Worm (Caenorhabditis elegans) whole organism, L3 larva: Measurements from ENCODE around the gene Y43F8B.25.

Experiments used
- R02D3.7 ChIP-seq: fragments of 150-350 bp; optimal IDR thresholded peaks from 2 replicates; lab custom pipeline; 2014; ENCODE audit warnings: missing biosample characterization, missing genetic modification characterization
- aly-2 ChIP-seq: fragments of 150-350 bp; optimal IDR thresholded peaks from 2 replicates; lab custom pipeline; 2014; ENCODE audit warnings: missing biosample characterization, missing genetic modification characterization
- ceh-16 ChIP-seq: sonication (generic microtip); optimal IDR thresholded peaks from 2 replicates; lab custom pipeline; 2017; ENCODE audit warnings: missing biosample characterization, missing genetic modification characterization
- ceh-9 ChIP-seq: sonication (generic microtip); optimal IDR thresholded peaks from 2 replicates; lab custom pipeline; 2018; ENCODE audit warnings: missing biosample characterization, missing genetic modification characterization
- daf-12 ChIP-seq: fragments of 150-350 bp; optimal IDR thresholded peaks from 2 replicates; lab custom pipeline; 2014; ENCODE audit warnings: missing biosample characterization, missing genetic modification reagents, missing genetic modification characterization
- egl-27 ChIP-seq: sonication (generic microtip); optimal IDR thresholded peaks from 4 replicates; lab custom pipeline; 2017; ENCODE audit warnings: missing biosample characterization, missing genetic modification reagents, missing genetic modification characterization
- egl-5 ChIP-seq: fragments of 150-350 bp; optimal IDR thresholded peaks from 2 replicates; lab custom pipeline; 2017; ENCODE audit warnings: missing biosample characterization, missing genetic modification reagents, missing genetic modification characterization, inconsistent platforms
- elt-2 ChIP-seq: sonication (generic microtip); optimal IDR thresholded peaks from 2 replicates; lab custom pipeline; 2016; ENCODE audit warnings: missing genetic modification reagents, mild to moderate bottlenecking, missing genetic modification characterization, missing compliant biosample characterization
- fos-1 ChIP-seq: fragments of 150-350 bp; optimal IDR thresholded peaks from 2 replicates; lab custom pipeline; 2014; ENCODE audit warnings: missing biosample characterization, missing genetic modification characterization
- lin-15B ChIP-seq: fragments of 150-350 bp; optimal IDR thresholded peaks from 2 replicates; lab custom pipeline; 2014; ENCODE audit warnings: missing biosample characterization, missing genetic modification characterization
- lin-39 ChIP-seq: fragments of 150-350 bp; optimal IDR thresholded peaks from 2 replicates; lab custom pipeline; 2018; ENCODE audit warnings: missing biosample characterization, missing genetic modification reagents, missing genetic modification characterization
- lsy-12 ChIP-seq: sonication (generic microtip); optimal IDR thresholded peaks from 2 replicates; lab custom pipeline; 2016; ENCODE audit warnings: mild to moderate bottlenecking, missing genetic modification characterization, missing compliant biosample characterization
- mdl-1 ChIP-seq: fragments of 150-350 bp; optimal IDR thresholded peaks from 2 replicates; lab custom pipeline; 2014; ENCODE audit warnings: missing biosample characterization, missing genetic modification characterization
- nfya-1 ChIP-seq: sonication (generic microtip); optimal IDR thresholded peaks from 2 replicates; lab custom pipeline; 2017; ENCODE audit warnings: missing genetic modification characterization, mild to moderate bottlenecking, missing compliant biosample characterization, antibody characterized with exemption, moderate library complexity; ENCODE audit not compliant: insufficient read depth
- nhr-11 ChIP-seq: fragments of 150-350 bp; optimal IDR thresholded peaks from 2 replicates; lab custom pipeline; 2014; ENCODE audit warnings: missing biosample characterization, missing genetic modification characterization
- nhr-12 ChIP-seq: fragments of 150-350 bp; optimal IDR thresholded peaks from 2 replicates; lab custom pipeline; 2014; ENCODE audit warnings: missing biosample characterization, missing genetic modification characterization
- nhr-237 ChIP-seq: fragments of 150-350 bp; optimal IDR thresholded peaks from 2 replicates; lab custom pipeline; 2014; ENCODE audit warnings: missing biosample characterization, missing genetic modification characterization
- nhr-76 ChIP-seq: fragments of 150-350 bp; sonication (generic microtip); optimal IDR thresholded peaks from 5 replicates; lab custom pipeline; 2014; ENCODE audit warnings: missing biosample characterization, missing genetic modification characterization
- pqm-1 ChIP-seq: fragments of 150-350 bp; optimal IDR thresholded peaks from 2 replicates; lab custom pipeline; 2017; ENCODE audit warnings: missing biosample characterization, missing genetic modification characterization, inconsistent platforms
- unc-39 ChIP-seq: sonication (generic microtip); optimal IDR thresholded peaks from 4 replicates; lab custom pipeline; 2017; ENCODE audit warnings: missing biosample characterization, missing genetic modification characterization
- zag-1 ChIP-seq: fragments of 150-350 bp; optimal IDR thresholded peaks from 2 replicates; lab custom pipeline; 2014; ENCODE audit warnings: missing biosample characterization, missing genetic modification characterization
- ztf-11 ChIP-seq: fragments of 150-350 bp; optimal IDR thresholded peaks from 2 replicates; lab custom pipeline; 2014; ENCODE audit warnings: missing biosample characterization, missing genetic modification characterization
- ztf-4 ChIP-seq: fragments of 150-350 bp; optimal IDR thresholded peaks from 2 replicates; lab custom pipeline; 2014; ENCODE audit warnings: missing biosample characterization, missing genetic modification characterization

The Y43F8B.25 gene

ce11 chrV:19436307-19436706 is 26.4 kb upstream of the Y43F8B.25 start, which contains the start of gene C25F9.14:
Gene C25F9.14, plus strand, starts transcription at chrV:19436484.
- TF ChIP-seq ztf-4 = no peak
- no peak for TF ChIP-seq mdl-1 (tag; lab: Kevin White, UChicago)
- no peak for TF ChIP-seq nhr-12
- peak; percentile 49 for TF ChIP-seq elt-2 (tag; lab: Kevin White, UChicago)

DNA sequence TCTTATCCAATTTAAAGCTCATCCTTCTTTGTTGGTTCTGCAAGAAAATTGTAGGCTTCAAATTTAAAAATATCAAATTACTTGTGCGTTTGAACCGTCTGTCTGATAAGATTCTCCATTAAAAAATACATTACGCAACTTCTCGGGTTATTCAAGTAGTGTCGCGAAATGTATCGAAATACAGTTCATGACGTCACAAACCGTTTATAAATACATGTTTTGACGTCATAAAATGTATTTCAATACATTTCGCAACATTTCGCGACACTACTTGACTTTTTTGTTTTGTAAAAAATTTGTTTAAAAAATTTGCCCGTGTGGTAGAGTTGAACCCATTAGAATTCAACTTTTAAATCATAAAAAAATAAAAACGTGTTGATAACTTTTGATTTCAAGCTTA is 19.1 kb upstream of the Y43F8B.25 start:
- TF ChIP-seq elt-2 (tag; lab: Kevin White, UChicago) (peak; percentile 30), lin-39 (tag; lab: Kevin White, UChicago) (no peak)
- TF ChIP-seq, all 47 proteins: peak for 1

ce11 chrV:19445442-19445841 is 17.3 kb upstream of the Y43F8B.25 start, which contains the start of gene M04C3.1:
Gene M04C3.1, minus strand, starts transcription at chrV:19445605.
- TF ChIP-seq elt-2 (tag; lab: Kevin White, UChicago) (peak; percentile 67), lin-15B (tag; lab: Kevin White, UChicago) (no peak), daf-12 (tag; lab: Kevin White, UChicago) (no peak), ztf-11 (tag; lab: Kevin White, UChicago) (no peak), pqm-1 (tag; lab: Kevin White, UChicago) (peak; percentile 24)

ce11 chrV:19448805-19449204 is 13.9 kb upstream of the Y43F8B.25 start, which contains the start of gene M04C3.2:
Gene M04C3.2, minus strand, starts transcription at chrV:19448905.
- no peak for TF ChIP-seq zag-1 (tag; lab: Kevin White, UChicago)

DNA sequence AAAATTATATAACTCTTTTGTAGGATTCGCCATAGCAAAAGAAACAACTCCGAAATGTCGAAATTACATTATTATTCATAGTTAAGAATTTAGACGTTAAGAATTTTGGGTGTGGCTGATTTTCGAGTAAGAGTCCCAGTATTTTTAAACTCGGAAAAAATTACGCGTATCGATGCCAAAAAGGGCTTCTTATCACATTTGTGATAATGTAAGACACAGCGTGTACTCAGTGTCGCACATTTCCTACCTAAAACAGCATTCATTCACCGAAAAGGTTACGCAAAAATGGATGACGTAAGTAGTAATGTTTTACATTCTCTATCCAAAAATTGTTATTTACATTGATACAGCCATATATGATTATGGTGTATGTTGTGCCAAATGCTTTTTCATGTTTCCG is 13.2 kb upstream of the Y43F8B.25 start, which contains the start of gene M04C3.5:
M04C3.5 (plus strand) TSS at position 190 of the 400 bp plus-strand sequence.
- TF ChIP-seq elt-2 (tag; lab: Kevin White, UChicago) = peak; percentile 67
- TF ChIP-seq pqm-1 (tag; lab: Kevin White, UChicago) = peak; percentile 14
- TF ChIP-seq unc-39 (tag; lab: Kevin White, UChicago) = no peak

DNA sequence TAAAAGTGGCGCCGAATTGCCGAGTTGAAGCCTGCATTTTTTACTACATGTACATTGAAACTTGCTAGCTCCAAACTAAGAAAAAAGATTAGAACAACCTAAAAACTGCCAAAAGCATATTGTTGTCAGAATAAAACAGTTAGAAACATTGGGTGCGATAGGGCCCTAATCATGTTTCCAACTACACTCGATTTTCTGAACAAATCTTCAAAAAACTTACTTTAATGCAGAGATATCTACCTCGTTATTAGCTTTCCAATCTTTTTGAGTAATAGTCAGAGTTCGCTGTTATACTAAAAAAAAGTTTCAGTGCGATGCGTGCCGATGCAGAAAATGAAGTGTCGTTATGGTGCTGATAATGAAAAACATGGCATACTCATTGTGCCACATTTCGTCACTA is 7.1 kb upstream of the Y43F8B.25 start, which contains the start of the genes Y43F8B.13 and Y43F8B.14:
Y43F8B.13 (plus strand) TSS at position 301 of the 400 bp plus-strand sequence.
Y43F8B.14 (minus strand) TSS at position 322 of the 400 bp plus-strand sequence.
- no peak for TF ChIP-seq egl-5
- TF ChIP-seq nhr-76 (tag; lab: Kevin White, UChicago) = no peak
- TF ChIP-seq aly-2 (tag; lab: Kevin White, UChicago) = no peak
- no peak for TF ChIP-seq egl-27
- TF ChIP-seq elt-2 (tag; lab: Kevin White, UChicago) = peak; percentile 4

DNA sequence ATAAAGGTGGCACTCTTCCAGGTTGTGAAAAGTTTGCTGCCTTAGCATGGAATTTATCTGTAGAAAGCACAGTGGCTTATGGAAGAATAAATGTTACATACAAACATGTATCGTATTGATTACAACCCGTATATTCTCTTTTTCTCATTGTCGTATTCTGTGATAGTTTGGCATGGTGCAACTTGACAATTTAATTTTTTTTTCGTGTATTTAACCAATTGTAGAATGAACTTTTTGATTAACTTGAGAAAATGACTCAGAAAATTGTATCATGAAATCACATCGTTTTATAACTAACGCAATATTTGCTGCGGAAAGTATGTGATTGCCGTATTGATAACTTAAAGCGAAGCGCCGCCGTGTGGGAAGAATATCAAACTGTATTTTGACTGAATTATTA is 5.6 kb upstream of the Y43F8B.25 start, which contains the start of gene Y43F8B.24:
Y43F8B.24 (plus strand) TSS at position 301 of the 400 bp plus-strand sequence.
- TF ChIP-seq nhr-11 (no peak), ceh-16 (tag; lab: Kevin White, UChicago) (no peak), ceh-9 (tag; lab: Kevin White, UChicago) (no peak), elt-2 (tag; lab: Kevin White, UChicago) (peak; percentile 14), lsy-12 (no peak), nhr-12 (no peak), aly-2 (tag; lab: Kevin White, UChicago) (no peak)

- TF ChIP-seq elt-2 (tag; lab: Kevin White, UChicago) = peak; percentile 56
- peak; percentile 8 for TF ChIP-seq pqm-1 (tag; lab: Kevin White, UChicago)
Measured at ce11 chrV:19459501-19459900, 3.2 kb upstream of the Y43F8B.25 start.

ce11 chrV:19462020-19462419 is 692 bp upstream of the Y43F8B.25 start, which contains the start of gene Y43F8B.15:
Gene Y43F8B.15, minus strand, starts transcription at chrV:19462120.
- TF ChIP-seq fos-1 (no peak), R02D3.7 (tag; lab: Kevin White, UChicago) (no peak), ztf-11 (tag; lab: Kevin White, UChicago) (no peak), nfya-1 (tag; lab: Kevin White, UChicago) (no peak), nhr-237 (tag; lab: Kevin White, UChicago) (no peak)
- TF ChIP-seq, all 47 proteins: peak for 0
